Fruit fly (Drosophila melanogaster): ENCODE results near the gene GCS1.
A peak's percentile ranks its signal among the peaks of the same experiment; 100 is the strongest.

Gene GCS1

dm6 chrX:11379139-11379538 is 31.3 kb upstream of the GCS1 start (continued):
- TF ChIP-seq CG4282 (GFP tag; optimal IDR thresholded peaks at IDR 0.05) (no peak), CG12659 (GFP tag; optimal IDR thresholded peaks at IDR 0.05) (no peak), CG7928 (GFP tag; optimal IDR thresholded peaks at IDR 0.05) (no peak), fd102C (GFP tag; optimal IDR thresholded peaks at IDR 0.05) (no peak), org-1 (GFP tag; optimal IDR thresholded peaks at IDR 0.05) (peak; percentile 25), CG15696 (tag; optimal IDR thresholded peaks at IDR 0.05) (no peak), dati (GFP tag; IDR thresholded peaks at IDR 0.05) (no peak), CG10565 (GFP tag; optimal IDR thresholded peaks at IDR 0.05) (no peak), twi (tag; optimal IDR thresholded peaks at IDR 0.05) (no peak), CG18599 (GFP tag; optimal IDR thresholded peaks at IDR 0.05) (peak; percentile 72)

dm6 chrX:11378388-11378787 is 30.6 kb upstream of the GCS1 start:
- TF ChIP-seq grn (GFP tag; optimal IDR thresholded peaks at IDR 0.05): no peak
- TF ChIP-seq phol (tag; optimal IDR thresholded peaks at IDR 0.05): no peak
- no peak for TF ChIP-seq C15 (GFP tag; IDR thresholded peaks at IDR 0.05)
- no peak for TF ChIP-seq ems (GFP tag; optimal IDR thresholded peaks at IDR 0.05)
- no peak for TF ChIP-seq YL-1 (GFP tag; optimal IDR thresholded peaks at IDR 0.05)
- TF ChIP-seq chinmo (GFP tag; IDR thresholded peaks at IDR 0.05; ENCODE audit: partially characterized antibody): no peak
- TF ChIP-seq CG15514 (GFP tag; optimal IDR thresholded peaks at IDR 0.05): no peak
- no peak for TF ChIP-seq salm (tag; optimal IDR thresholded peaks at IDR 0.05)
- no peak for TF ChIP-seq CG10959 (GFP tag; IDR thresholded peaks at IDR 0.05)
- peak; percentile 27 for TF ChIP-seq Fer1 (GFP tag; optimal IDR thresholded peaks at IDR 0.05)
- no peak for TF ChIP-seq CG15696 (tag; optimal IDR thresholded peaks at IDR 0.05)
- TF ChIP-seq croc (GFP tag; conservative IDR thresholded peaks at IDR 0.05): no peak
- no peak for TF ChIP-seq Mad (GFP tag; optimal IDR thresholded peaks at IDR 0.05)
- no peak for TF ChIP-seq Opbp (GFP tag; IDR thresholded peaks at IDR 0.05; ENCODE audit: partially characterized antibody)
- no peak for TF ChIP-seq CG12236 (GFP tag; optimal IDR thresholded peaks at IDR 0.05)
- peak; percentile 12 for TF ChIP-seq cwo (GFP tag; optimal IDR thresholded peaks at IDR 0.05)
- peak; percentile 17 for TF ChIP-seq lab (GFP tag; optimal IDR thresholded peaks at IDR 0.05)
- TF ChIP-seq unc-4 (GFP tag; IDR thresholded peaks at IDR 0.05; ENCODE audit: partially characterized antibody): no peak
- TF ChIP-seq CG13775 (GFP tag; optimal IDR thresholded peaks at IDR 0.05): no peak
- peak; percentile 1 for TF ChIP-seq sens (GFP tag)
- TF ChIP-seq CG15601 (tag; optimal IDR thresholded peaks at IDR 0.05): no peak
- TF ChIP-seq CG17385 (GFP tag; optimal IDR thresholded peaks at IDR 0.05): no peak
- TF ChIP-seq dpn (GFP tag; optimal IDR thresholded peaks at IDR 0.05): no peak
- no peak for TF ChIP-seq gce (GFP tag; IDR thresholded peaks at IDR 0.05)
- TF ChIP-seq dm (GFP tag; optimal IDR thresholded peaks at IDR 0.05): no peak
- TF ChIP-seq ro (GFP tag; IDR thresholded peaks at IDR 0.05): no peak
- TF ChIP-seq Med (GFP tag): peak; percentile 7
- no peak for TF ChIP-seq hbn (GFP tag; IDR thresholded peaks at IDR 0.05; ENCODE audit: partially characterized antibody)
- TF ChIP-seq Bteb2 (GFP tag; optimal IDR thresholded peaks at IDR 0.05): no peak
- no peak for TF ChIP-seq dmrt99B (tag; optimal IDR thresholded peaks at IDR 0.05)
- no peak for TF ChIP-seq CG34422 (GFP tag; IDR thresholded peaks at IDR 0.05)
- no peak for TF ChIP-seq CG13287 (GFP tag; IDR thresholded peaks at IDR 0.05; ENCODE audit: partially characterized antibody)
- no peak for TF ChIP-seq CG11398 (GFP tag; optimal IDR thresholded peaks at IDR 0.05)
- TF ChIP-seq CG13424 (tag; optimal IDR thresholded peaks at IDR 0.05): no peak
- no peak for TF ChIP-seq Ada2b (GFP tag; IDR thresholded peaks at IDR 0.05)
- TF ChIP-seq Lhr (GFP tag; optimal IDR thresholded peaks at IDR 0.05): no peak
- peak; percentile 22 for TF ChIP-seq CG2120 (GFP tag; optimal IDR thresholded peaks at IDR 0.05)
- peak; percentile 55 for TF ChIP-seq CG18599 (GFP tag; optimal IDR thresholded peaks at IDR 0.05)
- TF ChIP-seq CG30020 (tag; optimal IDR thresholded peaks at IDR 0.05): no peak
- no peak for TF ChIP-seq lilli (GFP tag; optimal IDR thresholded peaks at IDR 0.05)
- TF ChIP-seq CG4854 (GFP tag; optimal IDR thresholded peaks at IDR 0.05): no peak
- no peak for TF ChIP-seq yki (optimal IDR thresholded peaks at IDR 0.05)
